Fruit fly (Drosophila melanogaster): ENCODE results near the gene Ddr.

DNA sequence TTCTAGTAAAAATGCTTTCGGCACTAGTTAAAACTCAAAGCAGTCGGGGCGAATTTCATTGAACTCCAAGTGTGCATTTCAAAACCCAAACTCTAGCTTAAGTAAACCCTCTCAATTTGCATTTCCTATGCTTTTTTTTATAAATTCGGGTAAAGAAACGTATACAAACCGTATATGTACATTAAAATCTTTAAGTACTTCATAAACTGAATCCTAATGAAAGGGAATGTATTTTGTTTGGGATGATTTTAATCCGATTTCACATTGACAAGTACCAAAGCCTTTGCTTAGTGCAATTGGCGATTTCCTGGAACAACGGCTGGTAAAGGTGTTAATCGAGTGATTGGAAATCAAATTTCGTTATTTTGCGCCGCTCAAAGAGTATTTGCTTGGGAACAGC lies 88.3 kb downstream of the Ddr start:
- TF ChIP-seq psq (GFP tag; optimal IDR thresholded peaks at IDR 0.05) (no peak), fru (GFP tag; optimal IDR thresholded peaks at IDR 0.05) (no peak), lola (GFP tag; optimal IDR thresholded peaks at IDR 0.05) (no peak), brk (GFP tag; optimal IDR thresholded peaks at IDR 0.05) (no peak), Vsx2 (GFP tag; optimal IDR thresholded peaks at IDR 0.05; ENCODE audit: partially characterized antibody) (no peak), pan (optimal IDR thresholded peaks at IDR 0.05) (no peak), h (GFP tag; optimal IDR thresholded peaks at IDR 0.05) (no peak)

Data from whole organism, wandering third instar larva.